Worm (Caenorhabditis elegans): ENCODE measurements around the gene cest-4.

Gene cest-4

DNA sequence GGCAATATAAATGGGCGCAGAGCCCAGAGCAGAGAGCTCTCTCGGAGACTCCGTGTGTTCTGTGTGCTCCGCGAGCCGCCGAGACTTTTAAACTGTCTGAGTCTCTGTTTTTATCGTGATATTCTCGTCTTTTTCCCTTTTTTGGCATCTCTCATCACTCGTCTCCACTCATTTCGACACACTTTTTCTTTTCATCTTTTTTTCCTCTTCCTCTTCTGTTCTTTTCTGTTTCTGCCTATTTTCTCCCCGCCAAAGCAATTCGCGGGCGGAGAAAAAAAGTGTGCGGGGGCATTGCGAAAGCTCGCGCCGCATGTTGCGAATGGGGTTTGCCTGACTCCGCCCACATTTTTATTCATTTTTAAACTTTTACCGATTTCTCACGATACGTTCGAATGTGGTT, 45.8 kb downstream of the cest-4 start (continued):
- peak; percentile 78 for TF ChIP-seq nhr-85 (tag)
- no peak for TF ChIP-seq nhr-84 (tag; optimal IDR thresholded peaks at IDR 0.05)
- no peak for TF ChIP-seq ceh-63 (GFP tag; optimal IDR thresholded peaks at IDR 0.05)
- peak; percentile 87 for TF ChIP-seq hpl-2 (GFP tag; optimal IDR thresholded peaks at IDR 0.05)
- peak; percentile 77 for TF ChIP-seq nhr-77 (tag; optimal IDR thresholded peaks at IDR 0.05)
- TF ChIP-seq unc-86 (tag; optimal IDR thresholded peaks at IDR 0.05): peak; percentile 87
- TF ChIP-seq efl-1 (optimal IDR thresholded peaks at IDR 0.05): peak; percentile 80 to 87
- peak; percentile 71 to 96 for TF ChIP-seq efl-1 (GFP tag; optimal IDR thresholded peaks at IDR 0.05 in 1 of 2)
- peak; percentile 82 to 86 for TF ChIP-seq lin-35 (GFP tag; optimal IDR thresholded peaks at IDR 0.05)
- peak; percentile 44 for TF ChIP-seq mef-2 (tag; optimal IDR thresholded peaks at IDR 0.05)
- TF ChIP-seq C34B4.2 (tag; optimal IDR thresholded peaks at IDR 0.05): no peak
- peak; percentile 41; the same call in 1 of the 2 replicates for TF ChIP-seq grh-1 (GFP tag; IDR thresholded peaks at IDR 0.05)
- TF ChIP-seq fkh-4 (tag; optimal IDR thresholded peaks at IDR 0.05; ENCODE audit: borderline replicate concordance): no peak
- no peak for TF ChIP-seq nhr-28 (tag; optimal IDR thresholded peaks at IDR 0.05)
- no peak for TF ChIP-seq nhr-12 (tag; optimal IDR thresholded peaks at IDR 0.05)
- peak; percentile 90 for TF ChIP-seq mep-1 (tag; optimal IDR thresholded peaks at IDR 0.05)
- peak; percentile 37 for TF ChIP-seq ama-1 (optimal IDR thresholded peaks at IDR 0.05)
- no peak for TF ChIP-seq alr-1 (tag; optimal IDR thresholded peaks at IDR 0.05; ENCODE audit: borderline replicate concordance)
- TF ChIP-seq isw-1 (GFP tag; IDR thresholded peaks at IDR 0.05): peak; percentile 71
- TF ChIP-seq lin-15B (tag; optimal IDR thresholded peaks at IDR 0.05): peak; percentile 52
- TF ChIP-seq irx-1 (tag; optimal IDR thresholded peaks at IDR 0.05): peak; percentile 78
- no peak for TF ChIP-seq efl-3 (GFP tag; optimal IDR thresholded peaks at IDR 0.05)
- no peak for TF ChIP-seq hlh-17 (GFP tag; optimal IDR thresholded peaks at IDR 0.05; ENCODE audit: borderline replicate concordance)
- peak in 2 of 6 experiments; percentile 15 to 58 for TF ChIP-seq elt-3 (tag; optimal IDR thresholded peaks at IDR 0.05)
- no peak for TF ChIP-seq sptf-1 (tag; optimal IDR thresholded peaks at IDR 0.05)
- peak; percentile 26 for TF ChIP-seq nhr-11 (tag; optimal IDR thresholded peaks at IDR 0.05)
- peak; percentile 91 for TF ChIP-seq nhr-47 (tag; optimal IDR thresholded peaks at IDR 0.05)
- TF ChIP-seq unc-98 (GFP tag; IDR thresholded peaks at IDR 0.05): no peak
- TF ChIP-seq unc-62 (GFP tag; optimal IDR thresholded peaks at IDR 0.05): no peak
- peak; percentile 73 for TF ChIP-seq elt-2 (tag; optimal IDR thresholded peaks at IDR 0.05)
- TF ChIP-seq tlp-1 (tag; optimal IDR thresholded peaks at IDR 0.05): no peak
- peak; percentile 88 for TF ChIP-seq tbx-2 (tag; optimal IDR thresholded peaks at IDR 0.05)
- peak; percentile 79 for TF ChIP-seq sox-4 (tag; optimal IDR thresholded peaks at IDR 0.05)

DNA sequence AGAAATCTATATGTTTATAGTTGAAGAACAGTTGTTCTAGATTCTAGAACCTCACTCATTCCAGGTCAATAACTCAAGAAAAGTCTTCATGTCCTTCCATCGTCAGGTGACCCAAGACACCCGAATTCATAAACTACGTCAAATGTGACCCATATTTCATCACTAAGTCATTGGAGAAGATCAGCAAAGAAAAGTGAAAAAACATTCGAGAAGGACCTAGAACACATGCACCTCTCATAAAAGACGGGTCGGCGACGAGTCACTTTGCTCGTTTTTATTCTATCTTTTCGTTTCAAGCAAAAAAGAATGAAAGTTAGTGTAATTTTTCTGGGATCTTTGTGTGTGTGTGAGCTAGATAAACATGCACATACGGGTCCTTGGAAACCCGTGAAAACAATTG, 50.9 kb downstream of the cest-4 start:
- peak; percentile 81 for TF ChIP-seq dsc-1 (tag; optimal IDR thresholded peaks at IDR 0.05)
- TF ChIP-seq aly-2 (tag; optimal IDR thresholded peaks at IDR 0.05): no peak
- peak; percentile 82 for TF ChIP-seq nhr-71 (tag; optimal IDR thresholded peaks at IDR 0.05)
- TF ChIP-seq egl-27 (tag; optimal IDR thresholded peaks at IDR 0.05): no peak
- no peak for TF ChIP-seq efl-1 (optimal IDR thresholded peaks at IDR 0.05)
- no peak for TF ChIP-seq efl-1 (GFP tag; optimal IDR thresholded peaks at IDR 0.05 in 1 of 2)
- peak; percentile 11 for TF ChIP-seq swsn-7 (tag; optimal IDR thresholded peaks at IDR 0.05)
- TF ChIP-seq F16B12.6 (tag; optimal IDR thresholded peaks at IDR 0.05): no peak
- TF ChIP-seq lin-14 (GFP tag; optimal IDR thresholded peaks at IDR 0.05): peak; percentile 58
- peak; percentile 30; the same call in 1 of the 2 replicates for TF ChIP-seq nhr-19 (GFP tag; conservative IDR thresholded peaks at IDR 0.05)
- TF ChIP-seq nhr-84 (tag; optimal IDR thresholded peaks at IDR 0.05): no peak
- no peak for TF ChIP-seq unc-98 (GFP tag; IDR thresholded peaks at IDR 0.05)
- TF ChIP-seq snu-23 (GFP tag; optimal IDR thresholded peaks at IDR 0.05): peak; percentile 37
- peak in 1 of 2 experiments; percentile 23 for TF ChIP-seq lsy-2 (tag; optimal IDR thresholded peaks at IDR 0.05)
- peak; percentile 33 for TF ChIP-seq fkh-4 (tag; optimal IDR thresholded peaks at IDR 0.05; ENCODE audit: borderline replicate concordance)
- peak; percentile 73 for TF ChIP-seq rnt-1 (tag; optimal IDR thresholded peaks at IDR 0.05)
- no peak for TF ChIP-seq lin-15B (tag; optimal IDR thresholded peaks at IDR 0.05)
- TF ChIP-seq zip-4 (GFP tag; optimal IDR thresholded peaks at IDR 0.05): no peak
- no peak for TF ChIP-seq ceh-90 (tag; optimal IDR thresholded peaks at IDR 0.05)
- peak in 1 of 2 experiments; percentile 10 for TF ChIP-seq lin-35 (GFP tag; optimal IDR thresholded peaks at IDR 0.05)
